Fruit fly (Drosophila melanogaster): ENCODE data around the gene CG6621.

CG6621 gene

DNA sequence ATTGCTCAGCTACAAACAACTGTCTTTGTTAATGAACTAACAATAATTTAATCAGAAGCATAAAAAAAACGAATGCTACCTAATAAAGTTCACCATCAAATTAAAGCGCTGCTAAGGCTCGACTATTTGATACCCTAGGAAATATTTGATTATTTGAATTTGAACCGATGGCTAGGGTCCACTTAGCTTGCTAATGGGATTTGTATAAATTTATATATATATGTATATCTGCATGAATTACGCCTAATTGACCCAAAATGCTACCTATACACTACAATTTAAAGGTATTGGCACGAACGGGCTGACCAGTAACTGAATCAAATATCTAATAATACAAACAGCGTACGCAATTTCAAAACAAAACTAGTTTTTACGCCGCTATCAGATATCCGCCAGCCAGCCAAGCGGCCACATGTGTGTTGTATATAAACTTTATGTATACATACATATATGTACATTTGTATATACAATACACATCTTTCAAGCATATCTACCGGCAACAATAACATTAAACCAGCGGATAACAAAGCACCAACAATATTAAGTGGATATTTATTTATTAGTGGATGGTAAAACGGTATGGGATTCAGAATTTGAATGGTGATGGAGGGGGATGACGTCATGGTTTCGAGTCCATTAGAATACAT, 9.2 kb downstream of the CG6621 start (continued):
- TF ChIP-seq knrl (GFP tag; IDR thresholded peaks at IDR 0.05; ENCODE audit: partially characterized antibody) = 0 out of 3 replicates have a peak, but pooled peaks have one; percentile 27
- TF ChIP-seq Bteb2 (GFP tag; optimal IDR thresholded peaks at IDR 0.05) = no peak
- no peak for TF ChIP-seq Hmx (GFP tag; optimal IDR thresholded peaks at IDR 0.05)
- TF ChIP-seq crol (GFP tag; IDR thresholded peaks at IDR 0.05) = no peak
- TF ChIP-seq Rx (GFP tag; IDR thresholded peaks at IDR 0.05) = peak; percentile 67
- TF ChIP-seq Hand (GFP tag; optimal IDR thresholded peaks at IDR 0.05) = peak; percentile 16
- TF ChIP-seq CG10654 (GFP tag; optimal IDR thresholded peaks at IDR 0.05) = peak; percentile 31
- no peak for TF ChIP-seq Antp (GFP tag; optimal IDR thresholded peaks at IDR 0.05)
- TF ChIP-seq Pdp1 (GFP tag; optimal IDR thresholded peaks at IDR 0.05) = peak; percentile 31 to 48
- TF ChIP-seq gt (GFP tag; IDR thresholded peaks at IDR 0.05) = no peak
- TF ChIP-seq CG9215 (GFP tag; IDR thresholded peaks at IDR 0.05) = peak; percentile 72
- peak; percentile 46 for TF ChIP-seq Doc2 (GFP tag; IDR thresholded peaks at IDR 0.05)
- TF ChIP-seq scrt (GFP tag; optimal IDR thresholded peaks at IDR 0.05) = peak; percentile 53
- peak; percentile 7 for TF ChIP-seq zfh2 (GFP tag; optimal IDR thresholded peaks at IDR 0.05)
- TF ChIP-seq dm (GFP tag; optimal IDR thresholded peaks at IDR 0.05) = no peak
- TF ChIP-seq Xbp1 (GFP tag; optimal IDR thresholded peaks at IDR 0.05) = peak; percentile 50
- peak; percentile 9 for TF ChIP-seq CG3407 (GFP tag; optimal IDR thresholded peaks at IDR 0.05)
- TF ChIP-seq lov (optimal IDR thresholded peaks at IDR 0.05) = no peak
- peak; percentile 72; the same call in 2 of the 3 replicates for TF ChIP-seq lov (GFP tag; IDR thresholded peaks at IDR 0.05)
- peak; percentile 55 for TF ChIP-seq MTF-1 (GFP tag; optimal IDR thresholded peaks at IDR 0.05; ENCODE audit: borderline replicate concordance)
- TF ChIP-seq Atf-2 (GFP tag; optimal IDR thresholded peaks at IDR 0.05) = no peak
- TF ChIP-seq sr (GFP tag; IDR thresholded peaks at IDR 0.05) = 0 out of 3 replicates have a peak, but pooled peaks have one; percentile 12

DNA sequence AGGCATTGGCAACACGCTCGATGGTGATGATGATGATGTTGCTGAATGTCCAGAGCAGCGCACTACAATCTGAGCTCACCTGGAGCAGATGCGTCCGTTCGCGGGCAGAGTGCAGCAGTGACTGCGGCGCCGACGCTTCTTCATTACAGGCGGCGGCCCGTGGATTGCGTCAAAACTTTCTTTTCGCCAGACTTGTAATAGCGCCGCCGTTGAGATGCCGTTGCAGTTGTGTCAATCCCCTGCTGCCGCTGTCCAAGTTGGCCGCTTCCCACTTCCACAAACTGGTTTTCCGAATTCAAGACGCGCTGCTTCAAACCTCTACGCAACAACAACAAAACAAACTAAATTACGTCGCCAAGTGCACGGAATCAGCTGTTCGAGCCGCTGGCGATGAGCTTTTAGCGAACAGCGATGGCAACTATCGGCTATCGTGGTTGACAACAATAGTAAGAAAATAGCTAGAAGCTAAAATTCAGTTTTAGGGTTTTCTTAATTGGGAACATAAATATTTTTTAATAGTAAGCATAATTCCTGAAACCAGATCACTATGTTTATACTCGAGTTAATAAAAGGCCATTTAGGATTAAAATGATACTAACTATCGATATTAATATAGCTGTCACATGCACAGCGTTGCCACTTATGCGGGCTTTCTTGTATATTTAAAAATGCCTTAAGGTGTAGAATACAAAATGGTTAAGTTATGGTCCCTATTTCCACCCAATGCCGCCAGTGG, 11.3 kb downstream of the CG6621 start, which contains the start of gene Tpc1:
Gene Tpc1 (minus strand): TSS at position 365 of the 736 bp plus-strand sequence.
- TF ChIP-seq CG10565 (GFP tag; optimal IDR thresholded peaks at IDR 0.05) = no peak
- no peak for TF ChIP-seq sens-2 (GFP tag; IDR thresholded peaks at IDR 0.05)
- peak; percentile 46; the same call in 1 of the 2 replicates for TF ChIP-seq Adf1 (GFP tag; IDR thresholded peaks at IDR 0.05)
- TF ChIP-seq CG10431 (GFP tag; optimal IDR thresholded peaks at IDR 0.05) = no peak
- TF ChIP-seq CG32772 (GFP tag; IDR thresholded peaks at IDR 0.05) = no peak
- TF ChIP-seq TFAM (GFP tag; optimal IDR thresholded peaks at IDR 0.05) = no peak
- peak; percentile 5 for TF ChIP-seq ftz-f1 (GFP tag; optimal IDR thresholded peaks at IDR 0.05)
- TF ChIP-seq Rfx (GFP tag; IDR thresholded peaks at IDR 0.05) = peak; percentile 51
- peak; percentile 63 for TF ChIP-seq gcm (GFP tag; optimal IDR thresholded peaks at IDR 0.05)
- no peak for TF ChIP-seq slou (GFP tag; optimal IDR thresholded peaks at IDR 0.05)
- peak; percentile 46; the same call in 1 of the 2 replicates for TF ChIP-seq CG32532 (GFP tag; IDR thresholded peaks at IDR 0.05)
- TF ChIP-seq dati (GFP tag; IDR thresholded peaks at IDR 0.05) = no peak
- no peak for TF ChIP-seq Spps (tag; optimal IDR thresholded peaks at IDR 0.05)
- no peak for TF ChIP-seq repo (GFP tag; optimal IDR thresholded peaks at IDR 0.05)
- TF ChIP-seq danr (GFP tag; IDR thresholded peaks at IDR 0.05) = no peak
- TF ChIP-seq H2.0 (GFP tag; IDR thresholded peaks at IDR 0.05) = 0 out of 2 replicates have a peak, but pooled peaks have one; percentile 10
- TF ChIP-seq Nf-YA (GFP tag; IDR thresholded peaks at IDR 0.05) = no peak
- TF ChIP-seq CG34422 (GFP tag; IDR thresholded peaks at IDR 0.05) = peak; percentile 37; the same call in 1 of the 3 replicates
- TF ChIP-seq tap (tag; optimal IDR thresholded peaks at IDR 0.05) = no peak
- no peak for TF ChIP-seq sim (GFP tag; IDR thresholded peaks at IDR 0.05)
- peak; percentile 43 for TF ChIP-seq ems (GFP tag; optimal IDR thresholded peaks at IDR 0.05)
- TF ChIP-seq eyg (GFP tag; optimal IDR thresholded peaks at IDR 0.05) = peak; percentile 39
- peak; percentile 42 for TF ChIP-seq CG7786 (GFP tag; optimal IDR thresholded peaks at IDR 0.05)
- TF ChIP-seq pita (GFP tag; optimal IDR thresholded peaks at IDR 0.05) = no peak
- no peak for TF ChIP-seq CG11093 (GFP tag; IDR thresholded peaks at IDR 0.05)
- TF ChIP-seq bcd (GFP tag; optimal IDR thresholded peaks at IDR 0.05) = peak; percentile 20
- peak; percentile 23 for TF ChIP-seq YL-1 (GFP tag; optimal IDR thresholded peaks at IDR 0.05)
- no peak for TF ChIP-seq Usf (GFP tag; optimal IDR thresholded peaks at IDR 0.05)
